Worm (Caenorhabditis elegans) whole organism, L2 larva: ENCODE data around the gene Y49F6B.8.

Experiments used
- C34F6.9 ChIP-seq: fragments of 150-350 bp; optimal IDR thresholded peaks from 2 replicates; lab custom pipeline; 2014; ENCODE audit warnings: missing biosample characterization, missing genetic modification characterization
- F13H6.1 ChIP-seq: sonication (generic microtip); optimal IDR thresholded peaks from 2 replicates; lab custom pipeline; 2016; ENCODE audit warnings: missing genetic modification characterization, missing compliant biosample characterization
- R02D3.7 ChIP-seq: fragments of 150-350 bp; optimal IDR thresholded peaks from 2 replicates; lab custom pipeline; 2014; ENCODE audit warnings: missing biosample characterization, missing genetic modification characterization
- Y55F3AM.14 ChIP-seq: fragments of 200-800 bp; sonication (Bioruptor generic); optimal IDR thresholded peaks from 2 replicates; lab custom pipeline; 2018; ENCODE audit warnings: mild to moderate bottlenecking, missing genetic modification characterization, missing compliant biosample characterization
- alr-1 ChIP-seq: fragments of 150-350 bp; optimal IDR thresholded peaks from 2 replicates; lab custom pipeline; 2014; ENCODE audit warnings: missing biosample characterization, missing genetic modification characterization
- aly-2 ChIP-seq: fragments of 150-350 bp; optimal IDR thresholded peaks from 2 replicates; lab custom pipeline; 2014; ENCODE audit warnings: missing biosample characterization, missing genetic modification characterization
- ama-1 ChIP-seq: fragments of 150-350 bp; optimal IDR thresholded peaks from 2 replicates; lab custom pipeline; 2018; ENCODE audit warnings: inconsistent platforms
- ceh-16 ChIP-seq: fragments of 150-350 bp; optimal IDR thresholded peaks from 2 replicates; lab custom pipeline; 2014; ENCODE audit warnings: missing biosample characterization, missing genetic modification characterization
- ceh-82 ChIP-seq: fragments of 150-350 bp; optimal IDR thresholded peaks from 2 replicates; lab custom pipeline; 2014; ENCODE audit warnings: missing biosample characterization, missing genetic modification characterization
- crh-2 ChIP-seq: sonication (generic microtip); optimal IDR thresholded peaks from 2 replicates; lab custom pipeline; 2017; ENCODE audit warnings: missing biosample characterization, missing genetic modification characterization
- egl-27 ChIP-seq: sonication (generic microtip); optimal IDR thresholded peaks from 3 replicates; lab custom pipeline; 2017; ENCODE audit warnings: missing biosample characterization, missing genetic modification reagents, missing genetic modification characterization
- elt-1 ChIP-seq: fragments of 150-350 bp; optimal IDR thresholded peaks from 2 replicates; lab custom pipeline; 2014; ENCODE audit warnings: missing biosample characterization, missing genetic modification characterization
- elt-3 ChIP-seq: sonication (generic microtip); optimal IDR thresholded peaks from 2 replicates; lab custom pipeline; 2017; ENCODE audit warnings: missing biosample characterization, missing genetic modification characterization
- fos-1 ChIP-seq: fragments of 150-350 bp; optimal IDR thresholded peaks from 2 replicates; lab custom pipeline; 2014; ENCODE audit warnings: missing biosample characterization, missing genetic modification characterization
- gmeb-1 ChIP-seq: fragments of 150-350 bp; optimal IDR thresholded peaks from 2 replicates; lab custom pipeline; 2014; ENCODE audit warnings: missing biosample characterization, missing genetic modification characterization
- lin-11 ChIP-seq: fragments of 150-350 bp; sonication (generic microtip); optimal IDR thresholded peaks from 2 replicates; lab custom pipeline; 2014; ENCODE audit warnings: missing biosample characterization, missing genetic modification characterization, inconsistent platforms, mixed read lengths
- lin-13 ChIP-seq: fragments of 150-350 bp; optimal IDR thresholded peaks from 2 replicates; lab custom pipeline; 2014; ENCODE audit warnings: missing biosample characterization, missing genetic modification reagents, missing genetic modification characterization
- mab-5 ChIP-seq: fragments of 150-350 bp; optimal IDR thresholded peaks from 2 replicates; lab custom pipeline; 2014; ENCODE audit warnings: missing biosample characterization, missing genetic modification characterization
- mbf-1 ChIP-seq: sonication (generic microtip); optimal IDR thresholded peaks from 2 replicates; lab custom pipeline; 2017; ENCODE audit warnings: missing biosample characterization, missing genetic modification characterization
- mdl-1 ChIP-seq, 2 experiments: fragments of 150-350 bp in 1 of 2; sonication (generic microtip) in 1 of 2; optimal IDR thresholded peaks; 2 replicates each; lab custom pipeline; 2017; ENCODE audit warnings: missing biosample characterization in 2 of 2, missing genetic modification characterization in 2 of 2
- nhr-11 ChIP-seq: fragments of 150-350 bp; optimal IDR thresholded peaks from 2 replicates; lab custom pipeline; 2014; ENCODE audit warnings: missing biosample characterization, missing genetic modification characterization
- nhr-12 ChIP-seq: fragments of 150-350 bp; optimal IDR thresholded peaks from 2 replicates; lab custom pipeline; 2014; ENCODE audit warnings: missing biosample characterization, missing genetic modification characterization
- nhr-21 ChIP-seq: fragments of 150-350 bp; optimal IDR thresholded peaks from 2 replicates; lab custom pipeline; 2014; ENCODE audit warnings: missing biosample characterization, missing genetic modification characterization
- nhr-23 ChIP-seq: fragments of 150-350 bp; optimal IDR thresholded peaks from 2 replicates; lab custom pipeline; 2014; ENCODE audit warnings: missing biosample characterization, missing genetic modification reagents, missing genetic modification characterization
- nhr-237 ChIP-seq: fragments of 150-350 bp; optimal IDR thresholded peaks from 2 replicates; lab custom pipeline; 2014; ENCODE audit warnings: missing biosample characterization, missing genetic modification characterization
- nhr-25 ChIP-seq: fragments of 150-350 bp; sonication (generic microtip); optimal IDR thresholded peaks from 3 replicates; lab custom pipeline; 2014; ENCODE audit warnings: missing biosample characterization, missing genetic modification characterization
- nhr-6 ChIP-seq: fragments of 150-350 bp; optimal IDR thresholded peaks from 2 replicates; lab custom pipeline; 2014; ENCODE audit warnings: missing biosample characterization, missing genetic modification characterization
- peb-1 ChIP-seq: fragments of 150-350 bp; optimal IDR thresholded peaks from 2 replicates; lab custom pipeline; 2014; ENCODE audit warnings: missing biosample characterization, missing genetic modification characterization
- sem-4 ChIP-seq: fragments of 150-350 bp; optimal IDR thresholded peaks from 2 replicates; lab custom pipeline; 2014; ENCODE audit warnings: missing biosample characterization, missing genetic modification reagents, missing genetic modification characterization
- sma-3 ChIP-seq: sonication (generic microtip); optimal IDR thresholded peaks from 2 replicates; lab custom pipeline; 2016; ENCODE audit warnings: missing genetic modification reagents, missing genetic modification characterization, missing compliant biosample characterization
- snpc-4 ChIP-seq: fragments of 150-350 bp; optimal IDR thresholded peaks from 2 replicates; lab custom pipeline; 2014; ENCODE audit warnings: missing biosample characterization, missing genetic modification characterization
- unc-39 ChIP-seq: fragments of 150-350 bp; optimal IDR thresholded peaks from 2 replicates; lab custom pipeline; 2014; ENCODE audit warnings: missing biosample characterization, missing genetic modification characterization
- unc-55 ChIP-seq: fragments of 150-350 bp; sonication (generic microtip); optimal IDR thresholded peaks from 3 replicates; lab custom pipeline; 2014; ENCODE audit warnings: missing biosample characterization, missing genetic modification reagents, missing genetic modification characterization
- zag-1 ChIP-seq: fragments of 150-350 bp; optimal IDR thresholded peaks from 2 replicates; lab custom pipeline; 2014; ENCODE audit warnings: missing biosample characterization, missing genetic modification characterization
- ztf-1 ChIP-seq: fragments of 200-800 bp; sonication (Bioruptor generic); conservative IDR thresholded peaks from 2 replicates; pipeline ENCODE4 v1.3.6; 2022; ENCODE audit warnings: missing genetic modification characterization, missing compliant biosample characterization
- ztf-4 ChIP-seq: fragments of 150-350 bp; optimal IDR thresholded peaks from 2 replicates; lab custom pipeline; 2014; ENCODE audit warnings: missing biosample characterization, missing genetic modification characterization

Gene Y49F6B.8

DNA sequence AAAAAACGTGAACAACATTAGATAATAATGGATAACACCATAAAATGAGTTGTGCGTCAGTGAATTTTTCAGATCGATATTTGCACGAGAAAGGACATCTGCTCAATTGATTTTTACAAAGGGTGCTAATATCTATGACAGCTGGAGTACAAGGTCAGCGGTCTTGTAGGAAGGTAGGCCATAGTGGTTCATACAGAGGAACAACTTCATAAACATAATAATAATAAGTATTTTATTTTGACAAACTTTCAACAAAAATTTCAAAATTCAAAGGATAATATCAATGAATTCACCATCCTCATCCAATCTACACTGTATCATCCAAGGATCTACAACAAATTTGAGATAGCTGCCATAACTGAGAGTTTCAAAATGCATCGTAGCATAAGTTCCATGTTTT lies 4.3 kb downstream of the Y49F6B.8 start, which contains the start of gene fbxb-104:
Gene fbxb-104 (minus strand): TSS at position 101 of the 400 bp plus-strand sequence.
- TF ChIP-seq mbf-1 (no peak), nhr-25 (tag; lab: Kevin White, UChicago) (no peak), C34F6.9 (no peak), nhr-12 (no peak), sem-4 (tag; lab: Kevin White, UChicago) (no peak), aly-2 (tag; lab: Kevin White, UChicago) (no peak), elt-1 (tag; lab: Kevin White, UChicago) (no peak), fos-1 (no peak), nhr-11 (no peak), nhr-23 (tag; lab: Kevin White, UChicago) (no peak), ama-1 (lab: Kevin White, UChicago) (no peak), snpc-4 (tag; lab: Kevin White, UChicago) (no peak), ztf-4 (no peak), nhr-6 (no peak), F13H6.1 (no peak), alr-1 (tag; lab: Kevin White, UChicago) (no peak), crh-2 (tag; lab: Kevin White, UChicago) (no peak)

DNA sequence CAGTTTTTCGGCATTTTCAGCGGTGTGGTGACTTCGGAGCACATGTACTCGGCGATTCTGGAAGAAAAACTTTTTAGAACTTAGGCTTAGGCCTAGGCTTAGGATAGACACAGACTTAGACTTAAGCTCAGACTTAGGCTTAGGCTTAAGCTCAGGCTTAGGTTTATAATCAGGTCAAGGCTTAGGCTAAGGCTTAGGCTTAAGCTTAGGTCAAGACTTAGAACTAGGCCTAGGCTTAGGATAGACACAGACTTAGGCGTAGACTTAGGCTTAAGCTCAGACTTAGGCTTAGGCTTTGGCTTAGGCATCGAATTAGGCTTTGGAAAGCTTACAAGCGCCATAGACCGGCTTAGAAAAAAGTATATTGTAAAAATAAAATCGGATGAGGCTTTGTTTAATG lies 4.9 kb downstream of the Y49F6B.8 start:
- TF ChIP-seq snpc-4 (tag; lab: Kevin White, UChicago) (no peak), nhr-25 (tag; lab: Kevin White, UChicago) (no peak), sem-4 (tag; lab: Kevin White, UChicago) (no peak), nhr-21 (tag; lab: Kevin White, UChicago) (no peak), egl-27 (tag; lab: Kevin White, UChicago) (no peak), elt-3 (tag; lab: Kevin White, UChicago) (no peak), unc-55 (no peak), nhr-12 (no peak), Y55F3AM.14 (no peak), gmeb-1 (tag; lab: Kevin White, UChicago) (no peak), elt-1 (tag; lab: Kevin White, UChicago) (no peak)

DNA sequence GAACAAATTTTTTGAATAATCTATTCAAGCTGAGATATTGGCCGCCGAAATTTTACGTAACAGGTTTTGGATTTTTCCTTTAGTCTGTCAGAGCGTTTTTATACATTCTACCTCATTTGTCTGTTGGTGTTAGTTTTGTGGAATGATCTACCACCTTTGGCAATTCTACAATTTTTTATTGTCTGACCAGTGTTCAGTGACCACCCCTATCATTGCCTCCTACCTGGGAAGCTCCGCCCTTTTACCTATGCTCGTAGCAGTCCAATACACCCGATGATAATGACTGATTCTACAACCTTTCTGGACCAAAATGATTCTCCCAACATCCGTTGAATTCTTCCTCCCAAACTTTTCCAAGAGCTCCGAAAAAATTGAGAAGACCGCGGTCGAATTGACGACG lies 7.7 kb downstream of the Y49F6B.8 start, which contains the start of gene sdz-32:
Gene sdz-32 (plus strand): TSS at position 301 of the 400 bp plus-strand sequence.
- no peak for TF ChIP-seq sem-4 (tag; lab: Kevin White, UChicago)
- no peak for TF ChIP-seq snpc-4 (tag; lab: Kevin White, UChicago)
- no peak for TF ChIP-seq ceh-16

DNA sequence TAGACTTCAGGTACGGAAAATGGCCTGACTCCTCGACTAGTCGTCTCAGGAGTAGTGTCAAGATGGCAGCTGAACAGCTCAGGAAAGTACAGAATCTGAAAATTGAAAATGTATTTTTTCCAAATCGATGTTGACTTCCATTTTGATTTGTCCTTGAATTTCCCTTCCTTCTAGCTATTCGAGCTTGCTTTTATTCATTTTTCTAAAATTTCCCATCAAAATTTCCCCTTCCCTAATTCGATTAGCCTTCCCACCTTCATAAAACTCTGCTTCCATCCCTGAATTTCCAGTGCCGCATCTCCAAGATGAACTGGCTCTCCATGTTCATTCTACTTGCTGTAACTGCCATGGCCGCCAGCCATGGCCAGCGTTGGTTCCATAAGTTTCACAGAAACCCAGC lies 8.7 kb downstream of the Y49F6B.8 start, which contains the start of gene Y49F6B.6:
Gene Y49F6B.6 (plus strand): TSS at position 301 of the 400 bp plus-strand sequence.
- TF ChIP-seq lin-11 (tag; lab: Kevin White, UChicago) (no peak), snpc-4 (tag; lab: Kevin White, UChicago) (no peak), nhr-21 (tag; lab: Kevin White, UChicago) (no peak), ceh-82 (no peak), zag-1 (no peak), mdl-1 (tag; optimal IDR thresholded peaks at IDR 0.05; lab: Kevin White, UChicago) (no peak), egl-27 (tag; lab: Kevin White, UChicago) (no peak)

DNA sequence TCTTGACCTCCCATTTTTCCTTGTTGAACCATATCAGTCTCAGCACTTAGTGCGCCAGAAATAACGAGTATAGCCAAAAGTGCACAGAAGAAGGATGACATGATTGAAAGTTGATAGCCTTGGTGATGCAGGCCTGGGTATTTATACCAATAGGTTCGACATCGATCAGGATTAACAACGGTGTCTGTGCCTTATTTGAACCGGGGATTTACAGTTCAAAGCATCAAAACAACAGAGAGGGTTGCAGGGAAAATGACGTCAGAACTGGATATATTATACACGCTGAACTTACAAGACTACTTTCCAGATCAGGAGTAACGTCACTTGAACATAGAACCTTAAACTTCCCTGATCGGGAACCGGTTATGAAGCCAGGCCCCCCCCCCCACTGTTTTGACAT lies 9.2 kb downstream of the Y49F6B.8 start, which contains the start of gene Y49F6B.12:
Gene Y49F6B.12 (minus strand): TSS at position 101 of the 400 bp plus-strand sequence.
- TF ChIP-seq nhr-21 (tag; lab: Kevin White, UChicago), result no peak
- TF ChIP-seq nhr-237 (tag; lab: Kevin White, UChicago), result no peak
- no peak for TF ChIP-seq unc-39 (tag; lab: Kevin White, UChicago)
- TF ChIP-seq lin-11 (tag; lab: Kevin White, UChicago), result no peak
- no peak for TF ChIP-seq ztf-1 (GFP tag; lab: Robert Waterston, UW)
- no peak for TF ChIP-seq R02D3.7 (tag; lab: Kevin White, UChicago)
- TF ChIP-seq nhr-11, result no peak
- no peak for TF ChIP-seq alr-1 (tag; lab: Kevin White, UChicago)
- no peak for TF ChIP-seq mab-5 (tag; lab: Kevin White, UChicago)
- no peak for TF ChIP-seq F13H6.1
- TF ChIP-seq mbf-1, result no peak
- TF ChIP-seq sma-3, result no peak
- TF ChIP-seq unc-55, result no peak
- no peak for TF ChIP-seq lin-13
- TF ChIP-seq ceh-16, result no peak
- TF ChIP-seq nhr-23 (tag; lab: Kevin White, UChicago), result no peak
- no peak for TF ChIP-seq peb-1
- TF ChIP-seq zag-1, result no peak
- no peak for TF ChIP-seq egl-27 (tag; lab: Kevin White, UChicago)
